Worm (Caenorhabditis elegans) whole organism, young adult: Measurements from ENCODE around the gene soc-1.

Source experiments
- B0261.1 ChIP-seq: sonication (generic microtip); optimal IDR thresholded peaks from 2 replicates; lab custom pipeline; 2016; ENCODE audit warnings: mild to moderate bottlenecking, missing genetic modification characterization, moderate library complexity, missing compliant biosample characterization
- B0336.3 ChIP-seq: fragments of 200-800 bp; sonication (Bioruptor generic); IDR thresholded peaks from 2 replicates; pipeline ENCODE4 v1.3.6; 2022; ENCODE audit warnings: missing genetic modification characterization, missing compliant biosample characterization
- C06A6.2 ChIP-seq: fragments of 200-800 bp; sonication (Bioruptor generic); conservative IDR thresholded peaks from 2 replicates; pipeline ENCODE4 v1.3.6; 2022; ENCODE audit warnings: missing genetic modification characterization, missing compliant biosample characterization
- C17E4.6 ChIP-seq: fragments of 200-800 bp; sonication (Bioruptor generic); IDR thresholded peaks from 2 replicates; pipeline ENCODE4 v1.3.6; 2022; ENCODE audit warnings: missing genetic modification reagents, missing genetic modification characterization, missing compliant biosample characterization
- F22D6.2 ChIP-seq: sonication (generic microtip); optimal IDR thresholded peaks from 2 replicates; lab custom pipeline; 2016; ENCODE audit warnings: mild to moderate bottlenecking, missing genetic modification characterization, missing compliant biosample characterization
- F33H1.4 ChIP-seq: fragments of 200-800 bp; sonication (Bioruptor generic); IDR thresholded peaks from 2 replicates; pipeline ENCODE4 v1.3.6; 2022; ENCODE audit warnings: missing genetic modification reagents, missing genetic modification characterization, missing compliant biosample characterization
- F37B4.10 ChIP-seq: fragments of 200-800 bp; sonication (Bioruptor generic); IDR thresholded peaks from 2 replicates; pipeline ENCODE4 v1.3.6; 2022; ENCODE audit warnings: missing genetic modification characterization, missing compliant biosample characterization
- F49E8.2 ChIP-seq: sonication (generic microtip); optimal IDR thresholded peaks from 3 replicates; lab custom pipeline; 2017; ENCODE audit warnings: missing genetic modification characterization, mild to moderate bottlenecking, missing compliant biosample characterization, antibody characterized with exemption, moderate library complexity; ENCODE audit not compliant: insufficient read depth
- F57A8.1 ChIP-seq: fragments of 200-800 bp; sonication (Bioruptor generic); optimal IDR thresholded peaks from 2 replicates; lab custom pipeline; 2018; ENCODE audit warnings: mild to moderate bottlenecking, missing genetic modification characterization, moderate library complexity, missing compliant biosample characterization
- K12H6.12 ChIP-seq: fragments of 200-800 bp; sonication (Bioruptor generic); optimal IDR thresholded peaks from 2 replicates; lab custom pipeline; 2018; ENCODE audit warnings: mild to moderate bottlenecking, missing genetic modification characterization, missing compliant biosample characterization
- T26A5.8 ChIP-seq: sonication (generic microtip); optimal IDR thresholded peaks from 2 replicates; lab custom pipeline; 2016; ENCODE audit warnings: missing genetic modification characterization, missing compliant biosample characterization
- Y53G8AR.9 ChIP-seq: fragments of 200-800 bp; sonication (Bioruptor generic); conservative IDR thresholded peaks from 2 replicates; pipeline ENCODE4 v1.3.6; 2022; ENCODE audit warnings: missing genetic modification reagents, missing genetic modification characterization, missing compliant biosample characterization
- attf-3 ChIP-seq: fragments of 200-800 bp; sonication (Bioruptor generic); conservative IDR thresholded peaks from 2 replicates; pipeline ENCODE4 v1.3.6; 2022; ENCODE audit warnings: missing genetic modification reagents, missing genetic modification characterization, missing compliant biosample characterization
- attf-5 ChIP-seq: fragments of 200-800 bp; sonication (Bioruptor generic); optimal IDR thresholded peaks from 2 replicates; lab custom pipeline; 2018; ENCODE audit warnings: mild to moderate bottlenecking, missing genetic modification characterization, missing compliant biosample characterization
- bed-2 ChIP-seq: fragments of 200-800 bp; sonication (Bioruptor generic); IDR thresholded peaks from 2 replicates; pipeline ENCODE4 v1.3.6; 2022; ENCODE audit warnings: missing genetic modification reagents, missing genetic modification characterization, missing compliant biosample characterization
- cebp-1 ChIP-seq, 2 experiments: fragments of 200-800 bp in 1 of 2; sonication (Bioruptor generic) in 1 of 2; sonication (generic microtip) in 1 of 2; IDR thresholded peaks in 1 of 2; optimal IDR thresholded peaks in 1 of 2; 2 replicates each; pipeline versions ENCODE4 v1.3.6 to Lab custom; 2017 to 2022; ENCODE audit warnings: missing compliant biosample characterization in 2 of 2, missing genetic modification characterization in 2 of 2, mild to moderate bottlenecking in 1 of 2, missing genetic modification reagents in 1 of 2, moderate library complexity in 1 of 2
- ceh-100 ChIP-seq: fragments of 200-800 bp; sonication (Bioruptor generic); IDR thresholded peaks from 2 replicates; pipeline ENCODE4 v1.3.6; 2022; ENCODE audit warnings: missing genetic modification reagents, missing genetic modification characterization, missing compliant biosample characterization
- chd-7 ChIP-seq: sonication (generic microtip); optimal IDR thresholded peaks from 2 replicates; lab custom pipeline; 2016; ENCODE audit warnings: mild to moderate bottlenecking, missing genetic modification characterization, moderate library complexity, missing compliant biosample characterization
- die-1 ChIP-seq: sonication (generic microtip); optimal IDR thresholded peaks from 2 replicates; lab custom pipeline; 2016; ENCODE audit warnings: missing genotype, mild to moderate bottlenecking, missing genetic modification characterization, missing compliant biosample characterization
- dpff-1 ChIP-seq: sonication (generic microtip); optimal IDR thresholded peaks from 2 replicates; lab custom pipeline; 2017; ENCODE audit warnings: mild to moderate bottlenecking, missing genetic modification characterization, missing compliant biosample characterization
- dpl-1 ChIP-seq: fragments of 150-350 bp; optimal IDR thresholded peaks from 2 replicates; lab custom pipeline; 2014; ENCODE audit warnings: missing biosample characterization, missing genetic modification reagents, missing genetic modification characterization
- egl-44 ChIP-seq: fragments of 200-800 bp; sonication (Bioruptor generic); IDR thresholded peaks from 2 replicates; pipeline ENCODE4 v1.3.6; 2022; ENCODE audit warnings: missing genetic modification reagents, missing genetic modification characterization, missing compliant biosample characterization
- hlh-26 ChIP-seq: fragments of 200-800 bp; sonication (Bioruptor generic); conservative IDR thresholded peaks from 2 replicates; pipeline ENCODE4 v1.3.6; 2022; ENCODE audit warnings: missing genetic modification reagents, missing genetic modification characterization, missing compliant biosample characterization
- hmg-20 ChIP-seq: fragments of 200-800 bp; sonication (Bioruptor generic); IDR thresholded peaks from 2 replicates; pipeline ENCODE4 v1.3.6; 2022; ENCODE audit warnings: missing genetic modification reagents, missing genetic modification characterization, missing compliant biosample characterization
- hrde-1 ChIP-seq: sonication (generic microtip); optimal IDR thresholded peaks from 2 replicates; lab custom pipeline; 2016; ENCODE audit warnings: missing genetic modification characterization, mild to moderate bottlenecking, missing compliant biosample characterization, moderate library complexity, missing genotype, missing genetic modification reagents, borderline replicate concordance
- hsf-1 ChIP-seq: fragments of 200-800 bp; sonication (Bioruptor generic); IDR thresholded peaks from 2 replicates; pipeline ENCODE4 v1.3.6; 2022; ENCODE audit warnings: missing genetic modification reagents, missing genetic modification characterization, missing compliant biosample characterization
- lin-26 ChIP-seq: fragments of 200-800 bp; sonication (Bioruptor generic); IDR thresholded peaks from 2 replicates; pipeline ENCODE4 v1.3.6; 2022; ENCODE audit warnings: missing genetic modification reagents, missing genetic modification characterization, missing compliant biosample characterization
- lin-35 ChIP-seq, 3 experiments: fragments of 150-350 bp in 2 of 3; sonication (generic microtip) in 1 of 3; optimal IDR thresholded peaks; 2 replicates each; lab custom pipeline; 2014 to 2018; ENCODE audit warnings: missing biosample characterization in 3 of 3, missing genetic modification characterization in 3 of 3, missing genetic modification reagents in 3 of 3
- lin-40 ChIP-seq: sonication (generic microtip); optimal IDR thresholded peaks from 2 replicates; lab custom pipeline; 2016; ENCODE audit warnings: missing genetic modification characterization, mild to moderate bottlenecking, missing compliant biosample characterization, missing genotype, missing genetic modification reagents
- lin-54 ChIP-seq: fragments of 200-800 bp; sonication (Bioruptor generic); optimal IDR thresholded peaks from 2 replicates; lab custom pipeline; 2018; ENCODE audit warnings: mild to moderate bottlenecking, missing genetic modification characterization, missing compliant biosample characterization
- lir-1 ChIP-seq: fragments of 200-800 bp; sonication (Bioruptor generic); conservative IDR thresholded peaks from 2 replicates; pipeline ENCODE4 v1.3.6; 2022; ENCODE audit warnings: missing genetic modification reagents, missing genetic modification characterization, missing compliant biosample characterization
- madf-3 ChIP-seq: fragments of 200-800 bp; sonication (Bioruptor generic); IDR thresholded peaks from 2 replicates; pipeline ENCODE4 v1.3.6; 2022; ENCODE audit warnings: missing genetic modification reagents, missing genetic modification characterization, missing compliant biosample characterization
- madf-8 ChIP-seq: fragments of 200-800 bp; sonication (Bioruptor generic); conservative IDR thresholded peaks from 2 replicates; pipeline ENCODE4 v1.3.6; 2022; ENCODE audit warnings: missing genetic modification reagents, missing genetic modification characterization, missing compliant biosample characterization
- mel-28 ChIP-seq: sonication (generic microtip); optimal IDR thresholded peaks from 2 replicates; lab custom pipeline; 2016; ENCODE audit warnings: borderline replicate concordance, mild to moderate bottlenecking, missing genetic modification characterization, missing compliant biosample characterization
- nfya-1 ChIP-seq: sonication (generic microtip); optimal IDR thresholded peaks from 2 replicates; lab custom pipeline; 2017; ENCODE audit warnings: antibody characterized with exemption, missing compliant biosample characterization, missing genetic modification characterization, borderline replicate concordance; ENCODE audit not compliant: insufficient read depth
- nhr-27 ChIP-seq: fragments of 200-800 bp; sonication (Bioruptor generic); optimal IDR thresholded peaks from 2 replicates; lab custom pipeline; 2018; ENCODE audit warnings: mild to moderate bottlenecking, missing genetic modification characterization, moderate library complexity, missing compliant biosample characterization
- pbrm-1 ChIP-seq: fragments of 200-800 bp; sonication (Bioruptor generic); IDR thresholded peaks from 2 replicates; pipeline ENCODE4 v1.3.6; 2022; ENCODE audit warnings: missing genetic modification reagents, missing genetic modification characterization, missing compliant biosample characterization
- pha-4 ChIP-seq: fragments of 150-350 bp; sonication (generic microtip); optimal IDR thresholded peaks from 2 replicates; lab custom pipeline; 2014; ENCODE audit warnings: missing biosample characterization, missing genetic modification reagents, missing genetic modification characterization
- rcor-1 ChIP-seq: fragments of 200-800 bp; sonication (Bioruptor generic); IDR thresholded peaks from 2 replicates; pipeline ENCODE4 v1.3.6; 2022; ENCODE audit warnings: missing genetic modification reagents, missing genetic modification characterization, missing compliant biosample characterization
- rec-8 ChIP-seq, 2 experiments: sonication (generic microtip); optimal IDR thresholded peaks; 2 replicates each; lab custom pipeline; 2016; ENCODE audit warnings: mild to moderate bottlenecking in 2 of 2, missing genetic modification characterization in 2 of 2, missing genetic modification reagents in 2 of 2, missing genotype in 2 of 2, missing biosample characterization in 1 of 2, missing compliant biosample characterization in 1 of 2, moderate library complexity in 1 of 2
- sea-2 ChIP-seq: fragments of 200-800 bp; sonication (Bioruptor generic); IDR thresholded peaks from 2 replicates; pipeline ENCODE4 v1.3.6; 2022; ENCODE audit warnings: missing genetic modification characterization, missing compliant biosample characterization
- snpc-4 ChIP-seq, 5 experiments: fragments of 150-350 bp in 1 of 5; sonication (generic microtip) in 4 of 5; optimal IDR thresholded peaks; 2 replicates each; lab custom pipeline; 2014 to 2018; ENCODE audit warnings: missing genetic modification characterization in 5 of 5, missing biosample characterization in 3 of 5, antibody characterized with exemption in 2 of 5, mild to moderate bottlenecking in 2 of 5, missing compliant biosample characterization in 2 of 5, missing genotype in 2 of 5, moderate library complexity in 2 of 5, missing genetic modification reagents in 1 of 5
- somi-1 ChIP-seq: fragments of 200-800 bp; sonication (Bioruptor generic); optimal IDR thresholded peaks from 2 replicates; lab custom pipeline; 2018; ENCODE audit warnings: mild to moderate bottlenecking, missing genetic modification characterization, missing compliant biosample characterization
- zfh-2 ChIP-seq: fragments of 200-800 bp; sonication (Bioruptor generic); conservative IDR thresholded peaks from 2 replicates; pipeline ENCODE4 v1.3.6; 2022; ENCODE audit warnings: missing genetic modification reagents, missing genetic modification characterization, missing compliant biosample characterization
- ztf-18 ChIP-seq: sonication (generic microtip); optimal IDR thresholded peaks from 2 replicates; lab custom pipeline; 2016; ENCODE audit warnings: missing genotype, mild to moderate bottlenecking, missing genetic modification characterization, missing compliant biosample characterization

soc-1 gene

DNA sequence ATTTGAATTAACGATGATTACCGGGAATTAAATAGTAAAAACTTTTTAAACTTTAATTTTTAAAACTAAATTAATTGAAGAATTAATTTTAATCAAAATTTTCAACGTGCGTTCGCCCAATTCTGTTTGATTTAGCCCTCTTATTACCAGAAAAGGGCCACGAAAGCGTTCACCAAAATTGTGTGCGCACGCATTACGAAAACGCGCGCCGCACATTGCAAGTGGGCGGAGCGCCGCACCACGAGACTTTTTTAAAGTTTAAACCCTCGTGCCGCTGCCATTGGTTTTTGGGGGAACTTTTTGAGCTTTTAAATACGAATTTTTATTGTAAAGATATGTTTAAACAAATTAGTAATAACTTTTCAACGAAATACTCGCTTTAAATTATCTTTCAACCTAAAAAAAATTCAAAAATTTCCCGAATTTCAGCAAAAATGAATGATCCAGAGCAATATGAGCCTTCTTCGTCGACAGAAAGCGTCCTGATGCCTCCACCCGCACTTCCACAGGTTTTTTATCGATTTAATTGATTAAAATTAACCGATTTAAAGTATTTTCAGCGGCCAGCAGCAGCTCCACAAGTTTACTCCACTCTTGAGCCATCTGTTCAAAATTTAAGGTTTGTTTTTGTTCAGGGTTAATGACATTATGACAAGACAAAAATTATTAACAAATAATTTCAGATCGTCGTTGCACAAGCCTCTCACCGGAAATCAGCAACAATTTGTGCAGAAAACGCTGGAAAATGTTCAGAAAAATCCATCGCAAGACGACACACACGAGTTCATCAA, 44.1 kb downstream of the soc-1 start, which contains the start of gene taf-10 (continued):
- TF ChIP-seq egl-44 (GFP tag; lab: Robert Waterston, UW) (0 out of 2 replicates have a peak, but pooled peaks have one; percentile 50), pbrm-1 (GFP tag; lab: Robert Waterston, UW) (peak; percentile 49; the same call in 1 of the 2 replicates), F49E8.2 (tag; lab: Kevin White, UChicago) (no peak), madf-8 (peak; percentile 18; the same call in 1 of the 2 replicates), bed-2 (GFP tag; lab: Robert Waterston, UW) (no peak), K12H6.12 (no peak), T26A5.8 (no peak), cebp-1 (GFP tag; IDR thresholded peaks at IDR 0.05; lab: Robert Waterston, UW) (no peak), cebp-1 (tag; optimal IDR thresholded peaks at IDR 0.05; lab: Kevin White, UChicago) (no peak), hsf-1 (no peak), rec-8 (tag; optimal IDR thresholded peaks at IDR 0.05; lab: Kevin White, UChicago) (no peak), snpc-4 (GFP tag; optimal IDR thresholded peaks at IDR 0.05; lab: Kevin White, UChicago) (no peak), snpc-4 (tag; optimal IDR thresholded peaks at IDR 0.05; lab: Kevin White, UChicago) (no peak), F37B4.10 (GFP tag; lab: Robert Waterston, UW) (no peak), madf-3 (GFP tag; lab: Robert Waterston, UW) (no peak), lir-1 (GFP tag; lab: Robert Waterston, UW) (no peak), ztf-18 (no peak), attf-3 (GFP tag; lab: Robert Waterston, UW) (0 out of 2 replicates have a peak, but pooled peaks have one; percentile 25), zfh-2 (no peak), F57A8.1 (GFP tag; lab: Kevin White, UChicago) (no peak), F33H1.4 (no peak), sea-2 (GFP tag; lab: Robert Waterston, UW) (no peak), mel-28 (tag; lab: Kevin White, UChicago) (no peak), dpl-1 (GFP tag; lab: Kevin White, UChicago) (no peak), ceh-100 (GFP tag; lab: Robert Waterston, UW) (peak; percentile 15; the same call in 1 of the 2 replicates), C06A6.2 (GFP tag; lab: Robert Waterston, UW) (peak; percentile 52; the same call in 1 of the 2 replicates), die-1 (no peak), B0261.1 (tag; lab: Kevin White, UChicago) (no peak), rcor-1 (no peak), dpff-1 (no peak), lin-40 (tag; lab: Kevin White, UChicago) (peak; percentile 13), lin-26 (no peak), B0336.3 (no peak), Y53G8AR.9 (GFP tag; lab: Robert Waterston, UW) (no peak), F22D6.2 (tag; lab: Kevin White, UChicago) (no peak), somi-1 (GFP tag; lab: Kevin White, UChicago) (no peak), nhr-27 (tag; lab: Kevin White, UChicago) (no peak), lin-35 (GFP tag; optimal IDR thresholded peaks at IDR 0.05; lab: Kevin White, UChicago) (no peak), hlh-26 (GFP tag; lab: Robert Waterston, UW) (no peak), attf-5 (GFP tag; lab: Kevin White, UChicago) (peak; percentile 49), hmg-20 (GFP tag; lab: Robert Waterston, UW) (no peak), C17E4.6 (GFP tag; lab: Robert Waterston, UW) (no peak), nfya-1 (tag; lab: Kevin White, UChicago) (no peak), lin-54 (peak; percentile 47), chd-7 (tag; lab: Kevin White, UChicago) (no peak), pha-4 (tag; lab: Kevin White, UChicago) (no peak), hrde-1 (tag; lab: Kevin White, UChicago) (no peak)
